Worm (Caenorhabditis elegans) whole organism, L4 larva: ENCODE data around the gene ZK105.5.

Experiments
- D1046.2 ChIP-seq: fragments of 200-800 bp; sonication (Bioruptor generic); IDR thresholded peaks from 2 replicates; pipeline ENCODE4 v1.3.6; 2022; ENCODE audit warnings: missing genetic modification characterization, missing compliant biosample characterization
- F10B5.3 ChIP-seq: sonication (generic microtip); optimal IDR thresholded peaks from 2 replicates; lab custom pipeline; 2016; ENCODE audit warnings: mild to moderate bottlenecking, missing genetic modification characterization, missing compliant biosample characterization
- T26A8.4 ChIP-seq: fragments of 200-800 bp; sonication (Bioruptor generic); IDR thresholded peaks from 2 replicates; pipeline ENCODE4 v1.3.6; 2022; ENCODE audit warnings: missing genetic modification characterization, missing compliant biosample characterization
- Y75B8A.6 ChIP-seq: fragments of 200-800 bp; sonication (Bioruptor generic); IDR thresholded peaks from 2 replicates; pipeline ENCODE4 v1.3.6; 2022; ENCODE audit warnings: missing genetic modification reagents, missing genetic modification characterization, missing compliant biosample characterization
- aly-2 ChIP-seq: sonication (generic microtip); optimal IDR thresholded peaks from 2 replicates; lab custom pipeline; 2018; ENCODE audit warnings: missing biosample characterization, missing genetic modification characterization
- ceh-62 ChIP-seq: sonication (generic microtip); optimal IDR thresholded peaks from 2 replicates; lab custom pipeline; 2017; ENCODE audit warnings: missing biosample characterization, missing genetic modification characterization
- daf-16 ChIP-seq, 3 experiments: sonication (generic microtip); optimal IDR thresholded peaks; 2 replicates each; lab custom pipeline; 2016 to 2017; ENCODE audit warnings: missing genetic modification characterization in 3 of 3, missing genetic modification reagents in 3 of 3, mild to moderate bottlenecking in 2 of 3, missing compliant biosample characterization in 2 of 3, missing biosample characterization in 1 of 3, moderate library complexity in 1 of 3
- dmd-6 ChIP-seq: fragments of 200-800 bp; sonication (Bioruptor generic); IDR thresholded peaks from 2 replicates; pipeline ENCODE4 v1.3.6; 2022; ENCODE audit warnings: missing genetic modification reagents, missing genetic modification characterization, missing compliant biosample characterization
- dmd-8 ChIP-seq: fragments of 200-800 bp; sonication (Bioruptor generic); IDR thresholded peaks from 2 replicates; pipeline ENCODE4 v1.3.6; 2022; ENCODE audit warnings: missing genetic modification characterization, missing compliant biosample characterization
- egl-43 ChIP-seq: fragments of 200-800 bp; sonication (Bioruptor generic); IDR thresholded peaks from 2 replicates; pipeline ENCODE4 v1.3.6; 2022; ENCODE audit warnings: missing genetic modification reagents, missing genetic modification characterization, missing compliant biosample characterization
- hlh-11 ChIP-seq: fragments of 200-800 bp; sonication (Bioruptor generic); optimal IDR thresholded peaks from 2 replicates; lab custom pipeline; 2018; ENCODE audit warnings: mild to moderate bottlenecking, missing genetic modification characterization, missing compliant biosample characterization
- lin-1 ChIP-seq: fragments of 200-800 bp; sonication (Bioruptor generic); IDR thresholded peaks from 2 replicates; pipeline ENCODE4 v1.3.6; 2022; ENCODE audit warnings: missing genetic modification reagents, missing genetic modification characterization, missing compliant biosample characterization
- lin-15B ChIP-seq: fragments of 150-350 bp; sonication (generic microtip); optimal IDR thresholded peaks from 3 replicates; lab custom pipeline; 2014; ENCODE audit warnings: missing biosample characterization, missing genetic modification characterization
- madf-9 ChIP-seq: fragments of 200-800 bp; sonication (Bioruptor generic); conservative IDR thresholded peaks from 2 replicates; pipeline ENCODE4 v1.3.6; 2022; ENCODE audit warnings: missing genetic modification reagents, missing genetic modification characterization, missing compliant biosample characterization
- mdt-29 ChIP-seq: fragments of 200-800 bp; sonication (Bioruptor generic); IDR thresholded peaks from 2 replicates; pipeline ENCODE4 v1.3.6; 2022; ENCODE audit warnings: missing genetic modification reagents, missing genetic modification characterization, missing compliant biosample characterization
- mxl-3 ChIP-seq: fragments of 200-800 bp; sonication (Bioruptor generic); optimal IDR thresholded peaks from 2 replicates; lab custom pipeline; 2018; ENCODE audit warnings: mild to moderate bottlenecking, missing genetic modification characterization, missing compliant biosample characterization
- nhr-25 ChIP-seq: sonication (generic microtip); optimal IDR thresholded peaks from 2 replicates; lab custom pipeline; 2017; ENCODE audit warnings: missing genetic modification characterization, mild to moderate bottlenecking, missing compliant biosample characterization, antibody characterized with exemption, moderate library complexity, borderline replicate concordance; ENCODE audit not compliant: insufficient read depth
- nhr-28 ChIP-seq: fragments of 150-350 bp; optimal IDR thresholded peaks from 2 replicates; lab custom pipeline; 2014; ENCODE audit warnings: missing biosample characterization, missing genetic modification characterization
- nhr-42 ChIP-seq: fragments of 200-800 bp; sonication (Bioruptor generic); IDR thresholded peaks from 2 replicates; pipeline ENCODE4 v1.3.6; 2022; ENCODE audit warnings: missing genetic modification characterization, missing compliant biosample characterization
- nhr-48 ChIP-seq: sonication (generic microtip); optimal IDR thresholded peaks from 2 replicates; lab custom pipeline; 2016; ENCODE audit warnings: mild to moderate bottlenecking, missing genetic modification characterization, missing compliant biosample characterization
- nhr-6 ChIP-seq: fragments of 150-350 bp; optimal IDR thresholded peaks from 2 replicates; lab custom pipeline; 2014; ENCODE audit warnings: missing biosample characterization, missing genetic modification characterization
- nhr-77 ChIP-seq: fragments of 150-350 bp; optimal IDR thresholded peaks from 2 replicates; lab custom pipeline; 2014; ENCODE audit warnings: missing biosample characterization, missing genetic modification characterization
- pqm-1 ChIP-seq: sonication (generic microtip); optimal IDR thresholded peaks from 2 replicates; lab custom pipeline; 2017; ENCODE audit warnings: missing biosample characterization, missing genetic modification characterization
- rbr-2 ChIP-seq: sonication (generic microtip); optimal IDR thresholded peaks from 2 replicates; lab custom pipeline; 2016; ENCODE audit warnings: missing genotype, missing genetic modification characterization, missing compliant biosample characterization
- set-16 ChIP-seq: fragments of 200-800 bp; sonication (Bioruptor generic); IDR thresholded peaks from 2 replicates; pipeline ENCODE4 v1.3.6; 2022; ENCODE audit warnings: missing genetic modification reagents, missing genetic modification characterization, missing compliant biosample characterization
- skn-1 ChIP-seq: fragments of 150-350 bp; optimal IDR thresholded peaks from 2 replicates; lab custom pipeline; 2014; ENCODE audit warnings: missing biosample characterization, missing genetic modification characterization
- snpc-1.2 ChIP-seq: fragments of 200-800 bp; sonication (Bioruptor generic); IDR thresholded peaks from 2 replicates; pipeline ENCODE4 v1.3.6; 2022; ENCODE audit warnings: missing genetic modification reagents, missing genetic modification characterization, missing compliant biosample characterization
- tag-97 ChIP-seq: fragments of 200-800 bp; sonication (Bioruptor generic); IDR thresholded peaks from 2 replicates; pipeline ENCODE4 v1.3.6; 2022; ENCODE audit warnings: missing genetic modification characterization, missing compliant biosample characterization
- tra-1 ChIP-seq: fragments of 200-800 bp; sonication (Bioruptor generic); IDR thresholded peaks from 2 replicates; pipeline ENCODE4 v1.3.6; 2022; ENCODE audit warnings: missing genetic modification reagents, missing genetic modification characterization, missing compliant biosample characterization
- unc-130 ChIP-seq: sonication (generic microtip); optimal IDR thresholded peaks from 2 replicates; lab custom pipeline; 2016; ENCODE audit warnings: missing genetic modification reagents, missing genetic modification characterization, missing compliant biosample characterization
- unc-39 ChIP-seq: sonication (generic microtip); optimal IDR thresholded peaks from 2 replicates; lab custom pipeline; 2017; ENCODE audit warnings: missing biosample characterization, missing genetic modification characterization
- unc-62 ChIP-seq, 3 experiments: fragments of 150-350 bp in 1 of 3; sonication (generic microtip); optimal IDR thresholded peaks in 2 of 3; peaks in 1 of 3; 1 replicate in 1 of 3; 2 replicates in 2 of 3; lab custom pipeline; 2014 to 2017; ENCODE audit warnings: missing biosample characterization in 3 of 3, missing genetic modification characterization in 3 of 3, missing genetic modification reagents in 3 of 3, missing genotype in 1 of 3
- ztf-11 ChIP-seq: fragments of 150-350 bp; optimal IDR thresholded peaks from 2 replicates; lab custom pipeline; 2014; ENCODE audit warnings: missing biosample characterization, missing genetic modification characterization
- ztf-7 ChIP-seq: fragments of 150-350 bp; optimal IDR thresholded peaks from 2 replicates; lab custom pipeline; 2014; ENCODE audit warnings: missing biosample characterization, missing genetic modification characterization

Gene ZK105.5

DNA sequence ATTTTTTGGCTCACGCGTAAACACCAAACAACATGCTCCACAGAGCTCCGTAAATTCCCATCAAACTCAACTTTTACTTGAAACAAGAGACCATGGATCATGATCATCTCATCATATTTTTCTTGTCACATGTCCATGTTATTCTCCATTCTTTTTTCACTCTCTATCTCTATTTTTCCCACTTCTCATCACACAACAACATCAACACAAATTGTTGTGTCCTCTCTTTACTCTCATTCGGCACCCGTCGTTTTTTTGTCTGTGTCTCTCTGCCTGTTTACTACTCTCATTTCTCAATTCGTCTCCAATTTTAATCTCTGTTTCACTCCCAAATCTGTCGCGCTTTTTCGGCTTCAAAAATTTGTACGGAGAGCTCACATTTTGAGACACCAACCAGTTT lies 41.7 kb upstream of the ZK105.5 start (continued):
- TF ChIP-seq skn-1 (tag; lab: Kevin White, UChicago), result no peak

DNA sequence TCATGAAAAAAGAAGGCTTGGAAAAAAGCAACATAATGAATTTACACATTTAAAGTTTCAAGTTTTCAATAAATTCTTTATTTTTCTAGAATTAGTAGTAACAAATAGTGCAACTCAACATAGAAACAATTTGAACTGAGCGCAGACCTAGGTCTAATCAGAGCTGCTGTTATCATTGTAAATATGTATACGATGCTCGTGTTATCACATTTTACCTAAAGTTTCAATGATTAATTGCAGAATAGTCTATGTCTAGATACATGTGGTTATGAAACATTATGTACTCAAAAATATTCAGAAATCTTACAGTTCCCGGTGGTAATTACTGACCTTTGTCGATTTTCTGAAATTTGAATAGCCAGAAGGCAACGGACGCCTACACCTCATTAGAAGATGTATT lies 38.5 kb upstream of the ZK105.5 start:
- TF ChIP-seq nhr-28 (tag; lab: Kevin White, UChicago) (no peak), nhr-6 (tag; lab: Kevin White, UChicago) (no peak), F10B5.3 (no peak), daf-16 (GFP tag; optimal IDR thresholded peaks at IDR 0.05; lab: Kevin White, UChicago) (no peak), daf-16 (tag; optimal IDR thresholded peaks at IDR 0.05; lab: Kevin White, UChicago) (peak; percentile 56), nhr-25 (tag; lab: Kevin White, UChicago) (no peak), mxl-3 (GFP tag; lab: Kevin White, UChicago) (no peak), D1046.2 (GFP tag; lab: Robert Waterston, UW) (no peak), tag-97 (GFP tag; lab: Robert Waterston, UW) (no peak), unc-130 (GFP tag; lab: Kevin White, UChicago) (no peak), nhr-42 (no peak), unc-39 (tag; lab: Kevin White, UChicago) (no peak), Y75B8A.6 (no peak), set-16 (GFP tag; lab: Robert Waterston, UW) (no peak), pqm-1 (peak; percentile 38)
- TF ChIP-seq, all 104 proteins: peak for 2

DNA sequence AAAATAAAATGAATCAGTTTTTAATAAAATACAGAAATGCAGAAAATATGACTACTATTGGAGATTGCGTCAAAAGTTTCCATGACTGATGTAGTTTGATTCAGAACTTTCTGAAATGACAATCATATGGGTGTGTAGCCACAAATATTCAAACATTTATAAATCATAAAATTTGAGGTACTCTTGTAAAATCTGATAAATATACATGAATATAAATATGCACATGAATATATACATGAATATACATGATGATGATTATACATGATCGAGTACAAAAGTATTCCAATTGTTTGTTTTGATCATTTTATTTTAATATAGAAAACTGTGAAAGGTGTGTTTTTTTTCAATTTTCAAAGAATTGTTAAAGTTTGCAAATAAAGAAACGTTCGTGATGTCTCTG lies 37.0 kb upstream of the ZK105.5 start, which contains the start of gene T05B11.4:
T05B11.4 (minus strand) TSS at position 101 of the 400 bp plus-strand sequence.
- no peak for TF ChIP-seq ztf-7
- no peak for TF ChIP-seq aly-2 (tag; lab: Kevin White, UChicago)
- no peak for TF ChIP-seq set-16 (GFP tag; lab: Robert Waterston, UW)
- TF ChIP-seq lin-1 (GFP tag; lab: Robert Waterston, UW), result no peak
- TF ChIP-seq unc-62 (GFP tag; optimal IDR thresholded peaks at IDR 0.05 in 1 of 2; lab: Kevin White, UChicago), result no peak
- no peak for TF ChIP-seq unc-62 (tag; optimal IDR thresholded peaks at IDR 0.05; lab: Kevin White, UChicago)

DNA sequence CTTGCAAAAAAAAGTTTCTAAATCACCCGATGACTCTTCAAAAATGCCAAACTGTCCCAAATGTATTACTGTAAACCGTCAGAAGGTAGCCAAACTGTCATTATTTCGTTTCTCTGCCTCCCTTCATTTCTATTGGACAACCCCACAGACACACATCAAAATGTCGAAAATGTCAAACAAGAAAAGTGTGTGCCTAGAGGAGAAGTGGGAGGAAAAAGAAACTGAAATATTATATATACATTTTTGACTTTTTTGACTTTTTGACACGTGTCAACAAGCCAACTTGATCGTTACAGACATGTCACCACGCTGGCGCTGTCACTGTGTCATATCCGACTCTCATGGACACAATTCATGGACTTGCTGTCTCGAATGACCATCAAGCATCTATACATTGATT lies 32.2 kb upstream of the ZK105.5 start:
- TF ChIP-seq lin-15B (tag; lab: Kevin White, UChicago) (no peak), daf-16 (GFP tag; optimal IDR thresholded peaks at IDR 0.05; lab: Kevin White, UChicago) (peak in 1 of 2 experiments; percentile 15), daf-16 (tag; optimal IDR thresholded peaks at IDR 0.05; lab: Kevin White, UChicago) (no peak), dmd-6 (peak; percentile 56), hlh-11 (tag; lab: Kevin White, UChicago) (peak; percentile 23), snpc-1.2 (no peak), tra-1 (GFP tag; lab: Robert Waterston, UW) (peak; percentile 46; the same call in 1 of the 2 replicates), nhr-77 (no peak), rbr-2 (tag; lab: Kevin White, UChicago) (no peak), ztf-11 (no peak), egl-43 (GFP tag; lab: Robert Waterston, UW) (no peak), T26A8.4 (GFP tag; lab: Robert Waterston, UW) (no peak)

DNA sequence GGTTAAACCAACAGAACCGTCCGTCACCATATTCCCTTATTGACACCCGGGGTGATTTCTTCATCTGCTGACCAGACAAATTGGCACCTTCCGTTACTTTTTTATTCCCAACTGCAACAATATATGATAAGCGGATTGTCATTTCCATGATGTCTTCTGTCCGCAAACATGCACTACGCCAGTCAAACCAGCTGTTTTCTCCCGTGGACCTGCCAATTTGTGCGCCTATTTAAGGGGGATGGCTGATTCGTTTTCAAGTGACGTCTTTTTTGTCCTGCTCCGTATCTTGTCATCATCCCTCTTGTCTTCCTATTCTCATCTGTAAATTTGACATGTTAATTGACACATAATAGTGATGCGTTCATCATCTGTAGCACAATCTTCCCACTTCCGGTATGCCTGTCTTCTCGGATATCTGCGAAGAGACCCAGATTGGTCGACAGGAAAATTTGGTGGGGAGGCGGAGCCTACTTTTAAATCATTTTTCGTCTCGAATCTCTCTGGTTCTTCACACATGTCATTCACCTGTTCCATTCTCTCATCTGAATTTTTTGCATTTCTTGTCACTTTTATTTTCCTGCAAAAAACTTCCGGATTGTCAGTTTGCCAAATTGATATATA lies 30.6 kb upstream of the ZK105.5 start:
- TF ChIP-seq madf-9 (GFP tag; lab: Robert Waterston, UW) (no peak), dmd-6 (peak; percentile 94), unc-62 (GFP tag; optimal IDR thresholded peaks at IDR 0.05 in 1 of 2; lab: Kevin White, UChicago) (peak in 1 of 2 experiments; percentile 52), unc-62 (tag; optimal IDR thresholded peaks at IDR 0.05; lab: Kevin White, UChicago) (no peak), tra-1 (GFP tag; lab: Robert Waterston, UW) (peak; percentile 87; the same call in 1 of the 2 replicates), hlh-11 (tag; lab: Kevin White, UChicago) (peak; percentile 17), lin-1 (GFP tag; lab: Robert Waterston, UW) (peak; percentile 29; the same call in 1 of the 2 replicates), nhr-48 (tag; lab: Kevin White, UChicago) (peak; percentile 61), ceh-62 (tag; lab: Kevin White, UChicago) (no peak), mdt-29 (peak; percentile 33; the same call in 1 of the 2 replicates), dmd-8 (GFP tag; lab: Robert Waterston, UW) (no peak)
